Worm (Caenorhabditis elegans) whole organism, L1 larva: ENCODE data around the gene K04A8.19.

Source experiments
- hlh-17 ChIP-seq: fragments of 200-800 bp; sonication (Bioruptor generic); optimal IDR thresholded peaks from 2 replicates; lab custom pipeline; 2018; ENCODE audit warnings: missing genetic modification characterization, mild to moderate bottlenecking, missing compliant biosample characterization, moderate library complexity, borderline replicate concordance
- unc-130 ChIP-seq: fragments of 150-350 bp; optimal IDR thresholded peaks from 2 replicates; lab custom pipeline; 2017; ENCODE audit warnings: missing biosample characterization, missing genetic modification characterization, inconsistent platforms

- TF ChIP-seq unc-130 (tag; lab: Kevin White, UChicago): no peak
- TF ChIP-seq hlh-17 (GFP tag; lab: Kevin White, UChicago): no peak
Observed at ce11 chrV:6549148-6549547, 5.1 kb downstream of the K04A8.19 start, which contains the start of gene K04A8.20.
